Worm (Caenorhabditis elegans) whole organism, young adult: ENCODE results near the gene srj-50.

Experiments used
- F49E8.2 ChIP-seq: sonication (generic microtip); optimal IDR thresholded peaks from 3 replicates; lab custom pipeline; 2017; ENCODE audit warnings: missing genetic modification characterization, mild to moderate bottlenecking, missing compliant biosample characterization, antibody characterized with exemption, moderate library complexity; ENCODE audit not compliant: insufficient read depth
- dpff-1 ChIP-seq: sonication (generic microtip); optimal IDR thresholded peaks from 2 replicates; lab custom pipeline; 2017; ENCODE audit warnings: mild to moderate bottlenecking, missing genetic modification characterization, missing compliant biosample characterization
- lag-1 ChIP-seq: fragments of 200-800 bp; sonication (Bioruptor generic); IDR thresholded peaks from 2 replicates; pipeline ENCODE4 v1.3.6; 2022; ENCODE audit warnings: missing genetic modification reagents, missing genetic modification characterization, missing compliant biosample characterization

- TF ChIP-seq lag-1: no peak
- TF ChIP-seq F49E8.2: no peak
- no peak for TF ChIP-seq dpff-1
Observed at ce11 chrV:2870127-2870526, 37.4 kb downstream of the srj-50 start, which contains the start of gene srh-243.
